Worm (Caenorhabditis elegans) whole organism, early embryonic: ENCODE measurements around the gene F58F12.12.

Experiments used
- aly-1 ChIP-seq: sonication (generic microtip); optimal IDR thresholded peaks from 2 replicates; lab custom pipeline; 2016; ENCODE audit warnings: missing genetic modification characterization, missing compliant biosample characterization
- ama-1 ChIP-seq: fragments of 150-350 bp; optimal IDR thresholded peaks from 2 replicates; lab custom pipeline; 2014
- flt-1 ChIP-seq: fragments of 200-800 bp; sonication (Bioruptor generic); IDR thresholded peaks from 2 replicates; pipeline ENCODE4 v1.3.6; 2022; ENCODE audit warnings: missing genetic modification characterization, missing compliant biosample characterization
- hmbx-1 ChIP-seq: sonication (generic microtip); optimal IDR thresholded peaks from 2 replicates; lab custom pipeline; 2016; ENCODE audit warnings: mild to moderate bottlenecking, missing genetic modification characterization, missing compliant biosample characterization
- scrt-1 ChIP-seq: fragments of 200-800 bp; sonication (Bioruptor generic); IDR thresholded peaks from 2 replicates; pipeline ENCODE4 v1.3.6; 2022; ENCODE audit warnings: missing genetic modification characterization, missing compliant biosample characterization
- tbx-11 ChIP-seq: fragments of 200-800 bp; sonication (Bioruptor generic); IDR thresholded peaks from 2 replicates; pipeline ENCODE4 v1.3.6; 2022; ENCODE audit warnings: missing genetic modification characterization, missing compliant biosample characterization
- tra-4 ChIP-seq: sonication (generic microtip); optimal IDR thresholded peaks from 2 replicates; lab custom pipeline; 2017; ENCODE audit warnings: missing genetic modification characterization, missing compliant biosample characterization

DNA sequence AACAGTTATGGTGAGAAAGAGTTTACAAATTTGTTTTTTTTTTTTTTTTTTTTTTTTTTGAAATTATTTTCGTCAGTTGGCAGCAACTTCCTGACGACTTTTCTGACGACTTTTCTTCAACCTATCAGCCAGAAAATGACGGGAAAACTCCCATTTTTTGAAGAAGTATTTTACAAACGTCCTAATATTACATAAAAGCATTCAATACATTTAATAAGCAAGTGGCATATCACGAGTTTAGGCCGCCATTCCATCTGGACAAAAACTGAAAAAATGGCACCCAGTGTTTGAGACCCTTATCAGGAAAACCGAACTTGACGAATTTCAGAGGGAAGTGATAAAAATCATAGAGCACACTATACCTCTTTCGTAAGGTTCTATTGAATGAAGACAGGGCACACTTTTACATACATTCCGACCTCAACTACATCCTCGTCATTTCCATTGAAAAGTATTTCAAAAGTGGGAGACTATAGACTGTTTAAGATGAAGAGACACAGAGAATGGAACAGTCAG is 46.2 kb upstream of the F58F12.12 start:
- TF ChIP-seq hmbx-1 (tag; lab: Kevin White, UChicago): no peak
- TF ChIP-seq flt-1 (GFP tag; lab: Robert Waterston, UW): no peak
- no peak for TF ChIP-seq ama-1 (lab: Kevin White, UChicago)
- no peak for TF ChIP-seq aly-1 (tag; lab: Kevin White, UChicago)
- no peak for TF ChIP-seq scrt-1 (GFP tag; lab: Robert Waterston, UW)
- no peak for TF ChIP-seq tbx-11 (GFP tag; lab: Robert Waterston, UW)
- no peak for TF ChIP-seq tra-4 (tag; lab: Kevin White, UChicago)
